Worm (Caenorhabditis elegans) whole organism, young adult: Measurements from ENCODE around the gene map-1.

Experiments used
- B0261.1 ChIP-seq: sonication (generic microtip); optimal IDR thresholded peaks from 2 replicates; lab custom pipeline; 2016; ENCODE audit warnings: mild to moderate bottlenecking, missing genetic modification characterization, moderate library complexity, missing compliant biosample characterization
- C17E4.6 ChIP-seq: fragments of 200-800 bp; sonication (Bioruptor generic); IDR thresholded peaks from 2 replicates; pipeline ENCODE4 v1.3.6; 2022; ENCODE audit warnings: missing genetic modification reagents, missing genetic modification characterization, missing compliant biosample characterization
- F22D6.2 ChIP-seq: sonication (generic microtip); optimal IDR thresholded peaks from 2 replicates; lab custom pipeline; 2016; ENCODE audit warnings: mild to moderate bottlenecking, missing genetic modification characterization, missing compliant biosample characterization
- F39B2.1 ChIP-seq: fragments of 200-800 bp; sonication (Bioruptor generic); IDR thresholded peaks from 2 replicates; pipeline ENCODE4 v1.3.6; 2022; ENCODE audit warnings: missing genetic modification reagents, missing genetic modification characterization, missing compliant biosample characterization
- T07F8.4 ChIP-seq: sonication (generic microtip); optimal IDR thresholded peaks from 2 replicates; lab custom pipeline; 2016; ENCODE audit warnings: mild to moderate bottlenecking, missing genetic modification characterization, moderate library complexity, missing compliant biosample characterization
- Y53G8AR.9 ChIP-seq: fragments of 200-800 bp; sonication (Bioruptor generic); conservative IDR thresholded peaks from 2 replicates; pipeline ENCODE4 v1.3.6; 2022; ENCODE audit warnings: missing genetic modification reagents, missing genetic modification characterization, missing compliant biosample characterization
- ZK185.1 ChIP-seq: sonication (generic microtip); optimal IDR thresholded peaks from 2 replicates; lab custom pipeline; 2016; ENCODE audit warnings: mild to moderate bottlenecking, missing genetic modification characterization, missing compliant biosample characterization; ENCODE audit not compliant: poor library complexity, severe bottlenecking
- akir-1 ChIP-seq: fragments of 200-800 bp; sonication (Bioruptor generic); optimal IDR thresholded peaks from 2 replicates; lab custom pipeline; 2018; ENCODE audit warnings: mild to moderate bottlenecking, missing genetic modification characterization, moderate library complexity, missing compliant biosample characterization
- aptf-2 ChIP-seq: fragments of 200-800 bp; sonication (Bioruptor generic); conservative IDR thresholded peaks from 2 replicates; pipeline ENCODE4 v1.3.6; 2022; ENCODE audit warnings: missing genetic modification reagents, missing genetic modification characterization, missing compliant biosample characterization
- athp-1 ChIP-seq: sonication (generic microtip); optimal IDR thresholded peaks from 2 replicates; lab custom pipeline; 2017; ENCODE audit warnings: mild to moderate bottlenecking, missing genetic modification characterization, missing compliant biosample characterization
- attf-3 ChIP-seq: fragments of 200-800 bp; sonication (Bioruptor generic); conservative IDR thresholded peaks from 2 replicates; pipeline ENCODE4 v1.3.6; 2022; ENCODE audit warnings: missing genetic modification reagents, missing genetic modification characterization, missing compliant biosample characterization
- bed-2 ChIP-seq: fragments of 200-800 bp; sonication (Bioruptor generic); IDR thresholded peaks from 2 replicates; pipeline ENCODE4 v1.3.6; 2022; ENCODE audit warnings: missing genetic modification reagents, missing genetic modification characterization, missing compliant biosample characterization
- cebp-2 ChIP-seq: fragments of 200-800 bp; sonication (Bioruptor generic); IDR thresholded peaks from 2 replicates; pipeline ENCODE4 v1.3.6; 2022; ENCODE audit warnings: missing genetic modification characterization, missing compliant biosample characterization
- dpff-1 ChIP-seq: sonication (generic microtip); optimal IDR thresholded peaks from 2 replicates; lab custom pipeline; 2017; ENCODE audit warnings: mild to moderate bottlenecking, missing genetic modification characterization, missing compliant biosample characterization
- fkh-3 ChIP-seq: sonication (generic microtip); optimal IDR thresholded peaks from 2 replicates; lab custom pipeline; 2016; ENCODE audit warnings: mild to moderate bottlenecking, missing genetic modification characterization, missing compliant biosample characterization
- hmg-1.2 ChIP-seq: fragments of 200-800 bp; sonication (Bioruptor generic); IDR thresholded peaks from 2 replicates; pipeline ENCODE4 v1.3.6; 2022; ENCODE audit warnings: missing genetic modification reagents, missing genetic modification characterization, missing compliant biosample characterization
- hsf-1 ChIP-seq: fragments of 200-800 bp; sonication (Bioruptor generic); IDR thresholded peaks from 2 replicates; pipeline ENCODE4 v1.3.6; 2022; ENCODE audit warnings: missing genetic modification reagents, missing genetic modification characterization, missing compliant biosample characterization
- lin-40 ChIP-seq: sonication (generic microtip); optimal IDR thresholded peaks from 2 replicates; lab custom pipeline; 2016; ENCODE audit warnings: missing genetic modification characterization, mild to moderate bottlenecking, missing compliant biosample characterization, missing genotype, missing genetic modification reagents
- lsy-27 ChIP-seq: sonication (generic microtip); optimal IDR thresholded peaks from 2 replicates; lab custom pipeline; 2017; ENCODE audit warnings: missing genetic modification characterization, mild to moderate bottlenecking, missing compliant biosample characterization, antibody characterized with exemption, missing genotype, borderline replicate concordance; ENCODE audit not compliant: insufficient read depth
- madf-6 ChIP-seq: fragments of 200-800 bp; sonication (Bioruptor generic); IDR thresholded peaks from 2 replicates; pipeline ENCODE4 v1.3.6; 2022; ENCODE audit warnings: missing genetic modification reagents, missing genetic modification characterization, missing compliant biosample characterization
- mxl-1 ChIP-seq: sonication (generic microtip); optimal IDR thresholded peaks from 2 replicates; lab custom pipeline; 2016; ENCODE audit warnings: missing genetic modification characterization, missing compliant biosample characterization
- nfyb-1 ChIP-seq: fragments of 200-800 bp; sonication (Bioruptor generic); IDR thresholded peaks from 2 replicates; pipeline ENCODE4 v1.3.6; 2022; ENCODE audit warnings: missing genetic modification reagents, missing genetic modification characterization, missing compliant biosample characterization
- nhr-179 ChIP-seq: sonication (generic microtip); optimal IDR thresholded peaks from 2 replicates; lab custom pipeline; 2016; ENCODE audit warnings: mild to moderate bottlenecking, missing genetic modification characterization, missing compliant biosample characterization
- nhr-27 ChIP-seq: fragments of 200-800 bp; sonication (Bioruptor generic); optimal IDR thresholded peaks from 2 replicates; lab custom pipeline; 2018; ENCODE audit warnings: mild to moderate bottlenecking, missing genetic modification characterization, moderate library complexity, missing compliant biosample characterization
- nhr-80 ChIP-seq: sonication (generic microtip); optimal IDR thresholded peaks from 2 replicates; lab custom pipeline; 2016; ENCODE audit warnings: missing genetic modification characterization, missing compliant biosample characterization
- pbrm-1 ChIP-seq: fragments of 200-800 bp; sonication (Bioruptor generic); IDR thresholded peaks from 2 replicates; pipeline ENCODE4 v1.3.6; 2022; ENCODE audit warnings: missing genetic modification reagents, missing genetic modification characterization, missing compliant biosample characterization
- rcor-1 ChIP-seq: fragments of 200-800 bp; sonication (Bioruptor generic); IDR thresholded peaks from 2 replicates; pipeline ENCODE4 v1.3.6; 2022; ENCODE audit warnings: missing genetic modification reagents, missing genetic modification characterization, missing compliant biosample characterization
- rpc-1 ChIP-seq, 2 experiments: fragments of 150-350 bp in 1 of 2; sonication (generic microtip) in 1 of 2; optimal IDR thresholded peaks; 2 replicates each; lab custom pipeline; 2014 to 2018; ENCODE audit warnings: missing biosample characterization in 1 of 2, missing genetic modification characterization in 1 of 2, missing genetic modification reagents in 1 of 2, missing genotype in 1 of 2
- snpc-4 ChIP-seq, 5 experiments: fragments of 150-350 bp in 1 of 5; sonication (generic microtip) in 4 of 5; optimal IDR thresholded peaks; 2 replicates each; lab custom pipeline; 2014 to 2018; ENCODE audit warnings: missing genetic modification characterization in 5 of 5, missing biosample characterization in 3 of 5, antibody characterized with exemption in 2 of 5, mild to moderate bottlenecking in 2 of 5, missing compliant biosample characterization in 2 of 5, missing genotype in 2 of 5, moderate library complexity in 2 of 5, missing genetic modification reagents in 1 of 5
- zfh-2 ChIP-seq: fragments of 200-800 bp; sonication (Bioruptor generic); conservative IDR thresholded peaks from 2 replicates; pipeline ENCODE4 v1.3.6; 2022; ENCODE audit warnings: missing genetic modification reagents, missing genetic modification characterization, missing compliant biosample characterization
- ztf-28 ChIP-seq: fragments of 200-800 bp; sonication (Bioruptor generic); IDR thresholded peaks from 2 replicates; pipeline ENCODE4 v1.3.6; 2022; ENCODE audit warnings: missing genetic modification reagents, missing genetic modification characterization, missing compliant biosample characterization
- ztf-3 ChIP-seq: fragments of 200-800 bp; sonication (Bioruptor generic); optimal IDR thresholded peaks from 2 replicates; lab custom pipeline; 2018; ENCODE audit warnings: mild to moderate bottlenecking, missing genetic modification characterization, missing compliant biosample characterization

map-1 gene

DNA sequence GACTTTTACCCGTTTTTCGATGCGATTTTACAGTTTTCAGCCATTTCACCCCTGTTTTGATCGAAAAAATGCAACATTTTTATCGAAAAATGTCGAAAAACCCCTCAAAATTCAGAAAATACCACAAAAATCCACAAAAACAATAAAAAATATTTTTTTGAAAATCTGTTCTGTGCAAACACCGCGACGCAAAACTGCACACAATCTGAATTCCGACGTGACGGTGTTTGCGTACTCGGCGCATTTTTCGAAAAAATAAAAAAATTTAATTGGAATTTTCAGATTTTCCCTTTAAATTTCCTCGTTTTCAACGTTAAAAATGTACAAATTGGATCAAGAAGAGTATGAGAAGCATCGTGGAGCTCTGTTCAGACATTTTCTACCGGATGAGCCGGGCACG, 39.2 kb upstream of the map-1 start, which contains the start of gene smgl-2 (continued):
- TF ChIP-seq hmg-1.2 (GFP tag; lab: Robert Waterston, UW): no peak
- TF ChIP-seq cebp-2 (GFP tag; lab: Robert Waterston, UW): no peak
- no peak for TF ChIP-seq nhr-179 (tag; lab: Kevin White, UChicago)
- no peak for TF ChIP-seq bed-2 (GFP tag; lab: Robert Waterston, UW)
- TF ChIP-seq Y53G8AR.9 (GFP tag; lab: Robert Waterston, UW): no peak
- no peak for TF ChIP-seq mxl-1 (tag; lab: Kevin White, UChicago)
- TF ChIP-seq, all 124 proteins: peak for 23

DNA sequence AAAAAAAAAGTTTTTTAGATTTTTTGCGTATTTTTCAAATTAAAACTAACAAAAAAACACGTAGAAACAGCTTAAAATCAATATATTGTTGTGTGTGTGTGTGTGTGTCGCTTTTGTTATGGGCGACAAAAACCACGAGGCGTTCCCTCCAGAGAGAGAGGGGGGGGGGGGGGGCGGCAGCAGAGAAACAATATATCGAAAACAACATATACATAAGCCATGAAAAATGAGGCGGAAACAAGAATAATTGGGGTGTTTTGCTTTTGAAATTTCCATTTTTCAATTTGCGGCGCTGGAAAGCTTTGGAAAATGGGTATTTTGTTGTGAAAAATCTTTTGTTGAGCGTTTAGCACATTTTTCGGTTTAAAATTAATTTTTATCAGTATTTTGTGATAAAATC, 38.7 kb upstream of the map-1 start, which contains the start of gene Y37E11AM.2:
Gene Y37E11AM.2, minus strand, starts transcription at position 101 of the 400 bp plus-strand sequence.
- no peak for TF ChIP-seq pbrm-1 (GFP tag; lab: Robert Waterston, UW)
- TF ChIP-seq Y53G8AR.9 (GFP tag; lab: Robert Waterston, UW): no peak
- TF ChIP-seq zfh-2 (GFP tag; lab: Robert Waterston, UW): 0 out of 2 replicates have a peak, but pooled peaks have one; percentile 17
- TF ChIP-seq rcor-1 (GFP tag; lab: Robert Waterston, UW): no peak

DNA sequence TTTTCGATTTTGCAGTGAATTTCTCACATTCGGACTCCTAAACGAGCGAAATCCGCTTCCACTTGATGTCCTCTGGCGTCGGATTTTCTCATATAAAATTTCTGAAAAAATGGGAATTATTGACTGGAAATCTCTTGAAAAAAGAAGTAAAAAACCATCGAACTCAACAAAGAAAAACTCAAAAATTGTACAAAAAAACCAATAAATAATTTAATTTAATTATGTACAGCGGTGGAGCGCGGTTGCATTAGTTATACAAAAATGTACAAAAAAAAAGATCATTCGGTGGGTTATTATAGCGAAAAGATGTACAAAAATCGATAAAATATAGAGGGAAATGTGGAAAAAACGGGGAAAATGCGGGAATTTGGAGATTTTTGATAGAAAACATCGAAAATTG, 36.0 kb upstream of the map-1 start, which contains the start of gene Y37E11AM.4:
Gene Y37E11AM.4, minus strand, starts transcription at position 101 of the 400 bp plus-strand sequence.
- TF ChIP-seq B0261.1 (tag; lab: Kevin White, UChicago) (no peak), nhr-27 (tag; lab: Kevin White, UChicago) (no peak), C17E4.6 (GFP tag; lab: Robert Waterston, UW) (no peak), fkh-3 (no peak), akir-1 (no peak), ztf-3 (GFP tag; lab: Kevin White, UChicago) (no peak), nhr-80 (tag; lab: Kevin White, UChicago) (no peak), snpc-4 (GFP tag; optimal IDR thresholded peaks at IDR 0.05; lab: Kevin White, UChicago) (no peak), snpc-4 (tag; optimal IDR thresholded peaks at IDR 0.05; lab: Kevin White, UChicago) (no peak), T07F8.4 (tag; lab: Kevin White, UChicago) (no peak), cebp-2 (GFP tag; lab: Robert Waterston, UW) (no peak), rpc-1 (optimal IDR thresholded peaks at IDR 0.05; lab: Kevin White, UChicago) (no peak), rpc-1 (tag; optimal IDR thresholded peaks at IDR 0.05; lab: Kevin White, UChicago) (no peak), dpff-1 (tag; lab: Kevin White, UChicago) (no peak), ztf-28 (GFP tag; lab: Robert Waterston, UW) (no peak), aptf-2 (no peak), hsf-1 (GFP tag; lab: Robert Waterston, UW) (no peak), athp-1 (tag; lab: Kevin White, UChicago) (no peak), Y53G8AR.9 (GFP tag; lab: Robert Waterston, UW) (no peak)
- TF ChIP-seq, all 124 proteins: peak for 0

DNA sequence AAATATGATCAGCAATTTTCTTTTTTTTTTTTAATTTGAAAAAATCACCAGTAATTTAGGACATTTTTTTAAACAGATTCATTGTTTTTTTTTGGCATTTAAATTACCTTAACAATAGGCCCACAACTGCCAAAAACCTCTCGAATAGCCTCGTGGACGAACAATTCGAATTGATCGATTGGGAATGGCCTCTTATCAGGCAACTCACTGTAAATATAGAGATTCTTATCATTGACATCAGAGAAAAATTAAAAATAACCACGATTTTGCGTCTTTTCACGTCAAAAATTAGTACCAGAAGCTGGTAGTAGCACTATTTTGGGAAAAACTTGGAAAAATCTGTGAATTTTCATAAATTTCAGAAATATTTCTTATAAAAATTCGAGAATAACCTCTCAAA, 35.3 kb upstream of the map-1 start:
- no peak for TF ChIP-seq madf-6 (GFP tag; lab: Robert Waterston, UW)
- TF ChIP-seq nfyb-1 (GFP tag; lab: Robert Waterston, UW): no peak
- TF ChIP-seq bed-2 (GFP tag; lab: Robert Waterston, UW): no peak

DNA sequence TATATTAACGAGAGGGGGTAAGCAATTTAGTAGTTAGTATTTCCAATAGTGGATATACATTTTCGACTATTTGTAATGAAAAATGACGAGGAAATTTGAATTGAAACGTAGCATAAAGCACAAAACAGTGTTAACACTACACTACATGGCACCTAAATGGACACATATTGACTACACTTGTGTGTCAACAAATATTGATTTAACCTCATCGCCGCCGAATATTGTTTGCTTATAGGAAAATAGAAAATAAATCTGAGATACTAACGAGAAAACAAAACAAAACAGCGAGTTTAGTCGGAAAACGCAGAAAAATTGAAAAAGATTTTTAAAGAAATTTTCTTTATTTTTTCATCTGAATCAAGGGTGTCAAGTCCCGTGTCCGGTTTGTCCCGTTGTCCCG, 34.0 kb upstream of the map-1 start:
- TF ChIP-seq F22D6.2 (tag; lab: Kevin White, UChicago) (no peak), ZK185.1 (no peak), lsy-27 (tag; lab: Kevin White, UChicago) (no peak), attf-3 (no peak), lin-40 (no peak), F39B2.1 (GFP tag; lab: Robert Waterston, UW) (no peak)
